Fruit fly (Drosophila melanogaster) whole organism: ENCODE data around the gene CG42481.

Experiments used
- EcR ChIP-seq, 2 experiments: fragments of >200 bp; optimal IDR thresholded peaks; 2 replicates each; lab custom pipeline; 2017; ENCODE audit warnings: missing biosample characterization in 2 of 2, missing genetic modification characterization in 2 of 2, missing genetic modification reagents in 2 of 2
- pan ChIP-seq: fragments of >200 bp; optimal IDR thresholded peaks from 2 replicates; lab custom pipeline; 2017
- usp ChIP-seq: fragments of >200 bp; optimal IDR thresholded peaks from 2 replicates; lab custom pipeline; 2017; ENCODE audit warnings: missing biosample characterization, missing genetic modification characterization, mixed read lengths

dm6 chr3L:13288161-13288560 lies 10.7 kb downstream of the CG42481 start:
- TF ChIP-seq usp: no peak
- no peak for TF ChIP-seq EcR (GFP tag; optimal IDR thresholded peaks at IDR 0.05; lab: Kevin White, UChicago)
- no peak for TF ChIP-seq pan (lab: Kevin White, UChicago)
